Worm (Caenorhabditis elegans): ENCODE data around the gene mrps-23.

DNA sequence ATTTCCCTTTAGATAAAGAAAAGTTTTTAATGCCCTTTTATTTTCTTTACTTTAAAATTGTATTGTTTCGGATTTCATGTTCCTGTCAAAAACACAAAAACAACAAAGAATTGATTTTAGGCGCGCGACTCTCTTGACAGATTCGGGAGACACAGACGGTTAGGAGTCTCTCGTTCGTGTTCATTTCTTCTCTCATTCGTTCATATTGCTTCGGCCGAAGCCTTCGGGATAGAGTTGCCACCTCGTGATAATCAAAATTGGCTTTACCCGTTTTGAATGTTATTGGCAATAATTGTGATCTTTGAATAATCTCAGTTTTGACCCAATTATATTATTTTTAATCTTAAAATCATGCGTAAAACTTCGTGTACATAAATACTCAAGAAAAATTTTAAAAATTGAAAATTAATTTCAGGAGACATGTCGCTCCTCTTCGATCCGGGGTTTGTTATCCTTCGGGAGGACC, 12.4 kb downstream of the mrps-23 start, which contains the start of gene F55H2.5:
- TF ChIP-seq tra-4 (tag; optimal IDR thresholded peaks at IDR 0.05): no peak
- no peak for TF ChIP-seq B0310.2 (tag; optimal IDR thresholded peaks at IDR 0.05)
- TF ChIP-seq ceh-13 (GFP tag; optimal IDR thresholded peaks at IDR 0.05): no peak
- TF ChIP-seq pes-1 (GFP tag; IDR thresholded peaks at IDR 0.05): no peak
- TF ChIP-seq ets-7 (tag; optimal IDR thresholded peaks at IDR 0.05): no peak
- no peak for TF ChIP-seq F13C5.2 (tag; optimal IDR thresholded peaks at IDR 0.05)
- TF ChIP-seq aly-1 (tag; optimal IDR thresholded peaks at IDR 0.05): no peak
- TF ChIP-seq scrt-1 (GFP tag; IDR thresholded peaks at IDR 0.05): no peak
- TF ChIP-seq ama-1 (optimal IDR thresholded peaks at IDR 0.05): no peak
- no peak for TF ChIP-seq hnd-1 (tag; optimal IDR thresholded peaks at IDR 0.05)
- no peak for TF ChIP-seq ceh-36 (tag; optimal IDR thresholded peaks at IDR 0.05)
- no peak for TF ChIP-seq sea-1 (GFP tag; conservative IDR thresholded peaks at IDR 0.05)
- no peak for TF ChIP-seq flt-1 (GFP tag; IDR thresholded peaks at IDR 0.05)
- no peak for TF ChIP-seq hmg-4 (GFP tag; optimal IDR thresholded peaks at IDR 0.05)

All from whole organism, early embryonic.